Worm (Caenorhabditis elegans) whole organism, mixed stage, embryonic: ENCODE data around the gene prp-38.
A peak's percentile ranks its signal among the peaks of the same experiment; 100 is the strongest.

Experiments used
- M03D4.4 ChIP-seq: sonication (generic microtip); optimal IDR thresholded peaks from 2 replicates; lab custom pipeline; 2017; ENCODE audit warnings: mild to moderate bottlenecking, missing genetic modification characterization, missing compliant biosample characterization
- bed-3 ChIP-seq: fragments of 200-800 bp; sonication (Bioruptor generic); optimal IDR thresholded peaks from 3 replicates; lab custom pipeline; 2018; ENCODE audit warnings: mild to moderate bottlenecking, missing genetic modification characterization, moderate library complexity, missing compliant biosample characterization
- blmp-1 ChIP-seq: fragments of 150-350 bp; optimal IDR thresholded peaks from 2 replicates; lab custom pipeline; 2014; ENCODE audit warnings: missing biosample characterization, missing genetic modification characterization
- ceh-39 ChIP-seq: fragments of 150-350 bp; optimal IDR thresholded peaks from 2 replicates; lab custom pipeline; 2014; ENCODE audit warnings: missing biosample characterization, missing genetic modification characterization
- ceh-43 ChIP-seq: fragments of 200-800 bp; sonication (Bioruptor generic); optimal IDR thresholded peaks from 2 replicates; lab custom pipeline; 2018; ENCODE audit warnings: mild to moderate bottlenecking, missing genetic modification characterization, moderate library complexity, missing compliant biosample characterization
- ceh-83 ChIP-seq: fragments of 200-800 bp; sonication (Bioruptor generic); optimal IDR thresholded peaks from 2 replicates; lab custom pipeline; 2018; ENCODE audit warnings: mild to moderate bottlenecking, missing genetic modification characterization, missing compliant biosample characterization
- ces-1 ChIP-seq: fragments of 150-350 bp; optimal IDR thresholded peaks from 2 replicates; lab custom pipeline; 2014; ENCODE audit warnings: missing biosample characterization, missing genetic modification reagents, missing genetic modification characterization
- cnd-1 ChIP-seq: fragments of 200-800 bp; sonication (Bioruptor generic); optimal IDR thresholded peaks from 2 replicates; lab custom pipeline; 2018; ENCODE audit warnings: mild to moderate bottlenecking, missing genetic modification characterization, missing compliant biosample characterization
- drap-1 ChIP-seq: fragments of 200-800 bp; sonication (Bioruptor generic); optimal IDR thresholded peaks from 3 replicates; lab custom pipeline; 2018; ENCODE audit warnings: mild to moderate bottlenecking, missing genetic modification characterization, missing compliant biosample characterization
- ham-2 ChIP-seq: fragments of 200-800 bp; sonication (Bioruptor generic); optimal IDR thresholded peaks from 2 replicates; lab custom pipeline; 2018; ENCODE audit warnings: mild to moderate bottlenecking, missing genetic modification characterization, missing compliant biosample characterization
- lin-13 ChIP-seq: fragments of 150-350 bp; optimal IDR thresholded peaks from 2 replicates; lab custom pipeline; 2014; ENCODE audit warnings: missing biosample characterization, missing genetic modification characterization
- lin-32 ChIP-seq: fragments of 200-800 bp; sonication (Bioruptor generic); optimal IDR thresholded peaks from 2 replicates; lab custom pipeline; 2018; ENCODE audit warnings: mild to moderate bottlenecking, missing genetic modification characterization, missing compliant biosample characterization
- mep-1 ChIP-seq: fragments of 150-350 bp; optimal IDR thresholded peaks from 2 replicates; lab custom pipeline; 2017; ENCODE audit warnings: missing biosample characterization, missing genetic modification reagents, missing genetic modification characterization, inconsistent platforms
- mls-2 ChIP-seq: sonication (generic microtip); optimal IDR thresholded peaks from 2 replicates; lab custom pipeline; 2016; ENCODE audit warnings: mild to moderate bottlenecking, missing genetic modification characterization, moderate library complexity, missing compliant biosample characterization
- nhr-12 ChIP-seq: fragments of 150-350 bp; optimal IDR thresholded peaks from 2 replicates; lab custom pipeline; 2014; ENCODE audit warnings: missing biosample characterization, missing genetic modification characterization
- nhr-2 ChIP-seq: fragments of 150-350 bp; optimal IDR thresholded peaks from 2 replicates; lab custom pipeline; 2014; ENCODE audit warnings: missing biosample characterization, missing genetic modification characterization
- nhr-237 ChIP-seq: fragments of 150-350 bp; optimal IDR thresholded peaks from 2 replicates; lab custom pipeline; 2014; ENCODE audit warnings: missing biosample characterization, missing genetic modification characterization
- nhr-28 ChIP-seq: fragments of 150-350 bp; optimal IDR thresholded peaks from 2 replicates; lab custom pipeline; 2014; ENCODE audit warnings: missing biosample characterization, missing genetic modification characterization
- pha-4 ChIP-seq: fragments of 150-350 bp; optimal IDR thresholded peaks from 2 replicates; lab custom pipeline; 2018; ENCODE audit warnings: missing biosample characterization, missing genetic modification reagents, missing genetic modification characterization
- sem-2 ChIP-seq: fragments of 200-800 bp; sonication (Bioruptor generic); optimal IDR thresholded peaks from 2 replicates; lab custom pipeline; 2018; ENCODE audit warnings: mild to moderate bottlenecking, missing genetic modification characterization, missing compliant biosample characterization
- sptf-1 ChIP-seq: sonication (generic microtip); optimal IDR thresholded peaks from 2 replicates; lab custom pipeline; 2017; ENCODE audit warnings: mild to moderate bottlenecking, missing genetic modification characterization, moderate library complexity, missing compliant biosample characterization
- tbx-8 ChIP-seq: fragments of 200-800 bp; sonication (Bioruptor generic); optimal IDR thresholded peaks from 2 replicates; lab custom pipeline; 2018; ENCODE audit warnings: mild to moderate bottlenecking, missing genetic modification characterization, moderate library complexity, missing compliant biosample characterization
- unc-120 ChIP-seq: sonication (generic microtip); optimal IDR thresholded peaks from 2 replicates; lab custom pipeline; 2017; ENCODE audit warnings: missing genetic modification characterization, missing compliant biosample characterization; ENCODE audit not compliant: poor library complexity, severe bottlenecking
- unc-39 ChIP-seq: fragments of 150-350 bp; optimal IDR thresholded peaks from 2 replicates; lab custom pipeline; 2014; ENCODE audit warnings: missing biosample characterization, missing genetic modification characterization
- unc-62 ChIP-seq: fragments of 150-350 bp; optimal IDR thresholded peaks from 2 replicates; lab custom pipeline; 2014; ENCODE audit warnings: missing biosample characterization, missing genetic modification reagents, missing genetic modification characterization
- zip-8 ChIP-seq: fragments of 150-350 bp; optimal IDR thresholded peaks from 2 replicates; lab custom pipeline; 2014; ENCODE audit warnings: missing biosample characterization, missing genetic modification characterization

The prp-38 gene

DNA sequence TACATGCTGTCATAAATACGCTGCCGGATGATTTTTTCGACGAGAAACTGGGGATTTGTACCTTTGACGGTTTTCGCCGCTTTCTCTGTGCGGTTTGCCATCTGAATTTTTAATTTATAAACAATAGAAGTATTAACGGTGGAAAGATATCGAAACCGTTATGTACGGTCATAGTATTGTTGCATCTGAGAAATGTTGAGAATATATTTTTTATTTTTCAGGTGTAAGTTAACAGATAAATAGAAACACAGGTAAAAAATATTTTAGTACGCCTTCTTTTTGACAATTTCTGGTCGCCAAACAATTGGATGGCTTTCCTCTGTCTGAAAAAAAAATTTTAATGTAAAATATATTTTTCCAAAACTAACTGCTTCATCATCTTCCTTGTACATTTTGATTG lies at the start of gene prp-38:
Gene prp-38 (minus strand): TSS at position 101 of the 400 bp plus-strand sequence.
- TF ChIP-seq drap-1 (GFP tag; lab: Kevin White, UChicago) (no peak), ces-1 (GFP tag; lab: Kevin White, UChicago) (no peak), mls-2 (no peak), zip-8 (no peak), lin-13 (tag; lab: Kevin White, UChicago) (no peak), mep-1 (tag; lab: Kevin White, UChicago) (no peak)

ce11 chrV:10855363-10855762 lies 49.5 kb upstream of the prp-38 start:
- TF ChIP-seq nhr-12 (tag; lab: Kevin White, UChicago) (no peak), sptf-1 (tag; lab: Kevin White, UChicago) (no peak), pha-4 (no peak), sem-2 (GFP tag; lab: Kevin White, UChicago) (no peak), nhr-237 (tag; lab: Kevin White, UChicago) (no peak), blmp-1 (no peak), mep-1 (tag; lab: Kevin White, UChicago) (no peak), mls-2 (no peak), nhr-2 (tag; lab: Kevin White, UChicago) (no peak), zip-8 (no peak), lin-32 (GFP tag; lab: Kevin White, UChicago) (no peak)

ce11 chrV:10854197-10854596 lies 48.4 kb upstream of the prp-38 start:
- TF ChIP-seq ceh-39 (tag; lab: Kevin White, UChicago) = no peak
- peak; percentile 66 for TF ChIP-seq ces-1 (GFP tag; lab: Kevin White, UChicago)
- TF ChIP-seq lin-32 (GFP tag; lab: Kevin White, UChicago) = no peak
- no peak for TF ChIP-seq ceh-83 (GFP tag; lab: Kevin White, UChicago)
- no peak for TF ChIP-seq nhr-28

DNA sequence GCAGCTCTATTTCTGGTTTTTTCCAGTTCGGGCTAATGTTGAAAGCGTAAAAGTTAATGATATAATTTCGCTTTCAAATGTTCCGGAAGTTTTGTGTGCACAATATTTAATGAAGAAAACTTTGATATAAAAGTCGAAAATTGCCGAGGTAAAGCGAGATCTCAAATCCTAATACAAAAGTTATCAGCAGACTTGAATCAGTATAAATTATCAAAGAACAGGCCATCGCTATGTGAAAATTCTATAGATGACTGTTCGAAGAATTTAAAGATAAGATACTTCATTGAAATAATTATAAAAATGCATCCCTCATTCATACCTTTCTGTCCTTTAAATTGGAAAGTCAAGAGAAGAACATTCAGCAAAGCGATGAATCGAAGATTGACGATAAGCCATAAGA lies 41.1 kb upstream of the prp-38 start, which contains the start of gene C29A12.6:
Gene C29A12.6 (plus strand): TSS at position 301 of the 400 bp plus-strand sequence.
- TF ChIP-seq nhr-12 (tag; lab: Kevin White, UChicago) = no peak
- no peak for TF ChIP-seq mls-2
- no peak for TF ChIP-seq M03D4.4 (tag; lab: Kevin White, UChicago)
- no peak for TF ChIP-seq unc-39 (tag; lab: Kevin White, UChicago)
- TF ChIP-seq bed-3 = no peak

ce11 chrV:10839398-10839797 lies 33.6 kb upstream of the prp-38 start:
- TF ChIP-seq ces-1 (GFP tag; lab: Kevin White, UChicago) = peak; percentile 75
- TF ChIP-seq unc-62 (GFP tag; lab: Kevin White, UChicago) = no peak

- TF ChIP-seq unc-62 (GFP tag; lab: Kevin White, UChicago) (no peak), tbx-8 (GFP tag; lab: Kevin White, UChicago) (no peak), unc-39 (tag; lab: Kevin White, UChicago) (no peak), ceh-43 (GFP tag; lab: Kevin White, UChicago) (no peak), sptf-1 (tag; lab: Kevin White, UChicago) (no peak), blmp-1 (no peak)
These were observed 32.4 kb upstream of the prp-38 start for ce11 chrV:10838204-10838603.

- no peak for TF ChIP-seq cnd-1 (tag; lab: Kevin White, UChicago)
- no peak for TF ChIP-seq sem-2 (GFP tag; lab: Kevin White, UChicago)
- TF ChIP-seq unc-120 (tag; lab: Kevin White, UChicago) = no peak
- TF ChIP-seq ham-2 = no peak
- no peak for TF ChIP-seq mep-1 (tag; lab: Kevin White, UChicago)
- no peak for TF ChIP-seq lin-13 (tag; lab: Kevin White, UChicago)
- peak; percentile 54 for TF ChIP-seq ces-1 (GFP tag; lab: Kevin White, UChicago)
These were observed 28.9 kb upstream of the prp-38 start for ce11 chrV:10834682-10835219.
